Worm (Caenorhabditis elegans): ENCODE results near the gene C48B4.8.

ce11 chrIII:9523581-9523980, 37.5 kb downstream of the C48B4.8 start, which contains the start of gene mrps-23:
- TF ChIP-seq F49E8.2 (tag; optimal IDR thresholded peaks at IDR 0.05; ENCODE audit: insufficient read depth) (no peak), C06A6.2 (GFP tag; conservative IDR thresholded peaks at IDR 0.05) (no peak), tlf-1 (GFP tag; optimal IDR thresholded peaks at IDR 0.05) (no peak)
